Fruit fly (Drosophila melanogaster): ENCODE data around the gene Zir.

The Zir gene

dm6 chr2L:92993-93392 is 1.5 kb upstream of the Zir start:
- TF ChIP-seq fd96Ca (GFP tag; IDR thresholded peaks at IDR 0.05) (0 out of 3 replicates have a peak, but pooled peaks have one; percentile 27), CG32121 (GFP tag; IDR thresholded peaks at IDR 0.05) (no peak; the same call in 1 of the 2 replicates), Ets98B (GFP tag; IDR thresholded peaks at IDR 0.05) (peak; percentile 54; the same call in 1 of the 2 replicates)

dm6 chr2L:94096-94495 is 443 bp upstream of the Zir start:
- peak; percentile 20; the same call in 1 of the 2 replicates for TF ChIP-seq CG32121 (GFP tag; IDR thresholded peaks at IDR 0.05)
- no peak; the same call in 2 of the 3 replicates for TF ChIP-seq fd96Ca (GFP tag; IDR thresholded peaks at IDR 0.05)

DNA sequence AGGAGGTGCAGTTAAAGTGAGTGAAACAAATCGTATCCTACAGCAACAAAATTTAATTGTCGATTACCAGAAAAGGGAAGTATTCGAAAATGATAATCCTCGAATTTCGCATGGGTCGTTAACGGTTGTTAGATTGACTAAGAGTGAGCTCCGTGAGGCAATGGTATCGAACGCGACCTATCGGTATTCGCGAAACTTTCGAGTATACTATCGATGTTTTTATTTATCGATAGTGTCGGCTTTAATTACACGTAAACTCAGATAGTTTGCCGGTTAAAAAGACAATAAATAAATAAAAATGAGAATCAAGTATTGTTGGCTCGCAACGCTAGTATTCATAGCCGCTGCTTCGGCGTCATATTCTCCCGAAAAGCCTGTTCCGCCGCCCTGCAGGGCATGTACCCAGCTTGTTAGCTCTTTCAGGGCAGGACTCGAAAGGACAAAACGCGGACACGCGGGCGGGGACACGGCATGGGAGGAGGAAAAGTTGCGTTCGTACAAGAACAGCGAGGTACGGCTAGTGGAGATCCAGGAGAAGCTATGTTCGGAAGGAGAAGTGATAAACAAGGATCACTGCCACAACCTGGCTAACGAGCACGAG is 7.7 kb downstream of the Zir start, which contains the start of gene Creld:
Gene Creld, plus strand, starts transcription at position 220 of the 601 bp plus-strand sequence.
- TF ChIP-seq gl (tag; optimal IDR thresholded peaks at IDR 0.05) (no peak), CG10348 (GFP tag; IDR thresholded peaks at IDR 0.05) (no peak), CG8159 (tag; optimal IDR thresholded peaks at IDR 0.05) (no peak), CG34367 (tag; optimal IDR thresholded peaks at IDR 0.05) (no peak), CG14655 (GFP tag; optimal IDR thresholded peaks at IDR 0.05) (no peak), EcR (GFP tag; optimal IDR thresholded peaks at IDR 0.05) (no peak), CG8301 (tag; optimal IDR thresholded peaks at IDR 0.05) (no peak), fd96Ca (GFP tag; IDR thresholded peaks at IDR 0.05) (no peak), CG13204 (GFP tag; optimal IDR thresholded peaks at IDR 0.05) (no peak), Ets98B (GFP tag; IDR thresholded peaks at IDR 0.05) (no peak), Pif1B (GFP tag; optimal IDR thresholded peaks at IDR 0.05) (no peak), CG32121 (GFP tag; IDR thresholded peaks at IDR 0.05) (no peak), CG15710 (tag; optimal IDR thresholded peaks at IDR 0.05) (no peak), CG4496 (GFP tag; IDR thresholded peaks at IDR 0.05) (no peak), CG9948 (tag; optimal IDR thresholded peaks at IDR 0.05) (no peak), Snoo (tag; optimal IDR thresholded peaks at IDR 0.05) (no peak), CG17806 (tag; optimal IDR thresholded peaks at IDR 0.05) (no peak)

- no peak for TF ChIP-seq CG14655 (GFP tag; optimal IDR thresholded peaks at IDR 0.05)
- TF ChIP-seq gl (tag; optimal IDR thresholded peaks at IDR 0.05) = no peak
- no peak for TF ChIP-seq CG9948 (tag; optimal IDR thresholded peaks at IDR 0.05)
- no peak for TF ChIP-seq rn (GFP tag; IDR thresholded peaks at IDR 0.05)
- no peak for TF ChIP-seq CG34367 (tag; optimal IDR thresholded peaks at IDR 0.05)
- no peak for TF ChIP-seq CG8159 (tag; optimal IDR thresholded peaks at IDR 0.05)
- no peak for TF ChIP-seq Pif1A (GFP tag; optimal IDR thresholded peaks at IDR 0.05)
- TF ChIP-seq CG17806 (tag; optimal IDR thresholded peaks at IDR 0.05) = no peak
- TF ChIP-seq CG13204 (GFP tag; optimal IDR thresholded peaks at IDR 0.05) = no peak
- no peak for TF ChIP-seq Pif1B (GFP tag; optimal IDR thresholded peaks at IDR 0.05)
- no peak for TF ChIP-seq D1 (tag; optimal IDR thresholded peaks at IDR 0.05)
- TF ChIP-seq fd96Ca (GFP tag; IDR thresholded peaks at IDR 0.05) = no peak
- TF ChIP-seq Snoo (tag; optimal IDR thresholded peaks at IDR 0.05) = no peak
- TF ChIP-seq CG10348 (GFP tag; IDR thresholded peaks at IDR 0.05) = no peak
- TF ChIP-seq CG15710 (tag; optimal IDR thresholded peaks at IDR 0.05) = no peak
- TF ChIP-seq EcR (GFP tag; optimal IDR thresholded peaks at IDR 0.05) = no peak
- TF ChIP-seq Ets98B (GFP tag; IDR thresholded peaks at IDR 0.05) = no peak
- TF ChIP-seq CG4496 (GFP tag; IDR thresholded peaks at IDR 0.05) = no peak
- no peak for TF ChIP-seq CG12605 (GFP tag; IDR thresholded peaks at IDR 0.05)
- TF ChIP-seq CG32121 (GFP tag; IDR thresholded peaks at IDR 0.05) = no peak
Observed at dm6 chr2L:106540-106939, 12.0 kb downstream of the Zir start, which contains the start of the genes Nhe1 and Sam-S. Gene Nhe1, minus strand, starts transcription at chr2L:106732. Gene Sam-S, plus strand, starts transcription at chr2L:106903.

dm6 chr2L:107032-107431 is 12.5 kb downstream of the Zir start:
- TF ChIP-seq CG34367 (tag; optimal IDR thresholded peaks at IDR 0.05) (no peak), Pif1A (GFP tag; optimal IDR thresholded peaks at IDR 0.05) (no peak), CG32121 (GFP tag; IDR thresholded peaks at IDR 0.05) (no peak), fd96Ca (GFP tag; IDR thresholded peaks at IDR 0.05) (no peak), EcR (GFP tag; optimal IDR thresholded peaks at IDR 0.05) (no peak), CG17806 (tag; optimal IDR thresholded peaks at IDR 0.05) (no peak), gl (tag; optimal IDR thresholded peaks at IDR 0.05) (no peak)

DNA sequence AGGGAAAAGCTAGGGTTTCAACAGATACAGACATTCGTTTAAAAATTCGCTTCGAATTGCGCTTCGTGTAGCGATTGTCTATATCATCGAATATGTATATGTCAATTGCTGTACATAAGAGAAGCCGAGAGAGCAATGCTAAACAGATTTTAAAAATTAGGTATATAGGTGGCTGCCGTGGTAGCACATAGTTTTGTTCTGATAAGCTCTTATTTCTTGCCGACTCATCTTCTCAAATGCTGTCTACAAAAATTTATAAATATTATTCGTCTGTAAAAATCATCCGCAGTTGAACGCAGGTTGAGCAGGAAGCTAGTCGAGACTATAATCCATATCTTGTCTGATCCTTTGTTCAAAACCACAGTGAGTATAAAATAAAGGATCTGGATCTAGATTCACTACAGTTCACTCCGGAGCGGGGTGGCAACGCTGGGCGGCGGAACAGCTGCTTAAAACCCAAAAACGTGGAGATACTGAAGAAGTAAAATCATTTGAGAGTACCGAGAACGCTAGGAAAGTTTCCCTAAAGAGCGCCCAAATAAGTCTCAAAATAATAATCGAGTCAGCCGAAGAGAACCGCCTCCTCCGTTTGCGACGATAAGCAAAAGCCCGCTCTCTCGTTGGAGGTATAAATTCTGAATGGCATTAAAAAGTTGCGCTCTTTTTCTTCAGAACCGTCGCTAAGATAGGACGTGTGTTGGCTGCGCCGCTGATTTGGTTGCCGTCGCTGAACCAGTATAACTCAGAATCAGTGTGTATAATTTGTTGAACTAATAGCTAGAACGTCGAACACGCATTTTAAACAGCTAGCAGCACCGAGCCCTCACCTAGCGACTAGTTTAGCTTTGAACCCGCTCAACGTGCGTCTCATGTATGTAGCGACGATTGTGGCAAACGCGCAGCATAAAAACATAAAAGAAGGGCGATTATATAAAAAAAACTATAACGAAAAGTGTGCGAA is 13.2 kb downstream of the Zir start:
- TF ChIP-seq CG12605 (GFP tag; IDR thresholded peaks at IDR 0.05) (no peak; the same call in 1 of the 2 replicates), rn (GFP tag; IDR thresholded peaks at IDR 0.05) (no peak), Ets98B (GFP tag; IDR thresholded peaks at IDR 0.05) (no peak; the same call in 1 of the 2 replicates), CG15710 (tag; optimal IDR thresholded peaks at IDR 0.05) (no peak), gl (tag; optimal IDR thresholded peaks at IDR 0.05) (peak; percentile 21), CG17806 (tag; optimal IDR thresholded peaks at IDR 0.05) (no peak), Pif1B (GFP tag; optimal IDR thresholded peaks at IDR 0.05) (no peak), EcR (GFP tag; optimal IDR thresholded peaks at IDR 0.05) (peak; percentile 23)

Data from whole organism, pupa.